Worm (Caenorhabditis elegans): Measurements from ENCODE around the gene Y32F6B.1.

ce11 chrV:10475421-10475820 lies 9.1 kb downstream of the Y32F6B.1 start:
- no peak for TF ChIP-seq dao-5 (tag; optimal IDR thresholded peaks at IDR 0.05)
- TF ChIP-seq W03F9.2 (tag; optimal IDR thresholded peaks at IDR 0.05): no peak

Data from whole organism, L4/young adult.